ENCODE assay signal across 1 fruit fly cellular context in the genomic region with DNA sequence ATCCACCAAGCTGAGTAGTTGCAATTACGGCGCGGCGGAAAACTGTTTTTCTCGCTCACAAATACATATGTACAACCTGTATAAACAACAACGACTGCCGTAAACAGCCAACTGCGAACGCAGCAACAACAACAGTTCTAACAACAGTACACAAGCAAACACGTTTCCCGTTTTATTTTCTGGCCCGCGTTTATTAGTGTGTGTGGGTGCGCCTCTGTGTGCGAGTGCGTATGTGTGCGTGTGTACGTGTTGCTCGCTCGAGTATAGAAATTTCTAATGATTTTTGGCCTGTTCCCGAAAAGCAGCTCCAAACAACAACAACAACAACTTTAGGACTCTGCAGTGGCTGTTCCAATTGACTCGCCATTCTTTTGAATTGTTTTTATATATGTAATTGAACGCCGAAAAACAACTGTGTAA.
A peak's percentile ranks its signal among the peaks of the same experiment; 100 is the strongest.
TF ChIP-seq lines count a peak whose summit lies in the region.

No protein-coding gene starts in this region.

TF ChIP-seq in whole organism, embryonic, 481 proteins besides CTCF, POLR2A, EP300 and RAD21 (continued from another document):
- TF ChIP-seq Bteb2 (GFP tag; optimal IDR thresholded peaks at IDR 0.05; lab: Kevin White, UChicago) (no peak), fd102C (GFP tag; optimal IDR thresholded peaks at IDR 0.05; lab: Kevin White, UChicago) (no peak), CrebB (tag; optimal IDR thresholded peaks at IDR 0.05; lab: Kevin White, UChicago) (peak; percentile 28), NfI (GFP tag; optimal IDR thresholded peaks at IDR 0.05; lab: Kevin White, UChicago) (peak; percentile 5), Med (GFP tag; lab: Kevin White, UChicago) (peak; percentile 86), CG4328 (GFP tag; optimal IDR thresholded peaks at IDR 0.05; lab: Kevin White, UChicago) (peak; percentile 27), Tbp (GFP tag; optimal IDR thresholded peaks at IDR 0.05; lab: Kevin White, UChicago) (no peak), chn (GFP tag; optimal IDR thresholded peaks at IDR 0.05; lab: Kevin White, UChicago) (no peak), CG9932 (GFP tag; IDR thresholded peaks at IDR 0.05; lab: Robert Waterston, UW) (peak; percentile 32; the same call in 1 of the 2 replicates), peb (GFP tag; IDR thresholded peaks at IDR 0.05; lab: Robert Waterston, UW) (no peak), CG14860 (GFP tag; IDR thresholded peaks at IDR 0.05; lab: Robert Waterston, UW; ENCODE audit: partially characterized antibody) (0 out of 3 replicates have a peak, but pooled peaks have one; percentile 1), D19B (GFP tag; optimal IDR thresholded peaks at IDR 0.05; lab: Kevin White, UChicago) (no peak), fd64A (GFP tag; optimal IDR thresholded peaks at IDR 0.05; lab: Kevin White, UChicago) (peak; percentile 13), Hsf (GFP tag; optimal IDR thresholded peaks at IDR 0.05; lab: Kevin White, UChicago) (no peak), ham (GFP tag; IDR thresholded peaks at IDR 0.05; lab: Robert Waterston, UW) (no peak), CG9437 (GFP tag; optimal IDR thresholded peaks at IDR 0.05; lab: Kevin White, UChicago) (no peak), CG14014 (GFP tag; IDR thresholded peaks at IDR 0.05; lab: Robert Waterston, UW) (0 out of 2 replicates have a peak, but pooled peaks have one; percentile 18), CG13287 (GFP tag; IDR thresholded peaks at IDR 0.05; lab: Robert Waterston, UW; ENCODE audit: partially characterized antibody) (no peak), B-H1 (GFP tag; IDR thresholded peaks at IDR 0.05; lab: Robert Waterston, UW) (no peak), CG1233 (GFP tag; optimal IDR thresholded peaks at IDR 0.05; lab: Kevin White, UChicago) (peak; percentile 45), CG17912 (GFP tag; optimal IDR thresholded peaks at IDR 0.05; lab: Kevin White, UChicago) (peak; percentile 5), Eip74EF (GFP tag; optimal IDR thresholded peaks at IDR 0.05; lab: Kevin White, UChicago) (peak in 1 of 2 experiments; percentile 11), eve (GFP tag; optimal IDR thresholded peaks at IDR 0.05; lab: Kevin White, UChicago) (no peak), CG1832 (GFP tag; optimal IDR thresholded peaks at IDR 0.05; lab: Kevin White, UChicago) (no peak), CG10431 (GFP tag; optimal IDR thresholded peaks at IDR 0.05; lab: Kevin White, UChicago) (peak; percentile 23), jumu (GFP tag; optimal IDR thresholded peaks at IDR 0.05; lab: Kevin White, UChicago) (no peak), CG17829 (tag; optimal IDR thresholded peaks at IDR 0.05; lab: Kevin White, UChicago) (no peak), Meics (GFP tag; optimal IDR thresholded peaks at IDR 0.05; lab: Kevin White, UChicago) (peak; percentile 15), CG2120 (GFP tag; optimal IDR thresholded peaks at IDR 0.05; lab: Kevin White, UChicago) (no peak), lab (GFP tag; optimal IDR thresholded peaks at IDR 0.05; lab: Kevin White, UChicago) (no peak), sens (GFP tag; lab: Kevin White, UChicago) (peak; percentile 62), CG18764 (GFP tag; optimal IDR thresholded peaks at IDR 0.05; lab: Kevin White, UChicago) (no peak), fd3F (GFP tag; optimal IDR thresholded peaks at IDR 0.05; lab: Kevin White, UChicago) (peak; percentile 7), Fer3 (tag; optimal IDR thresholded peaks at IDR 0.05; lab: Kevin White, UChicago) (peak; percentile 15), p53 (GFP tag; optimal IDR thresholded peaks at IDR 0.05; lab: Kevin White, UChicago) (no peak), oc (tag; optimal IDR thresholded peaks at IDR 0.05; lab: Kevin White, UChicago) (no peak), gro (GFP tag; optimal IDR thresholded peaks at IDR 0.05; lab: Kevin White, UChicago) (no peak), psq (GFP tag; optimal IDR thresholded peaks at IDR 0.05; lab: Kevin White, UChicago) (no peak), ab (GFP tag; optimal IDR thresholded peaks at IDR 0.05; lab: Kevin White, UChicago) (no peak), CG13894 (tag; optimal IDR thresholded peaks at IDR 0.05; lab: Kevin White, UChicago) (no peak), cg (GFP tag; optimal IDR thresholded peaks at IDR 0.05; lab: Kevin White, UChicago) (peak; percentile 93), Gug (GFP tag; IDR thresholded peaks at IDR 0.05; lab: Robert Waterston, UW) (no peak), bowl (GFP tag; IDR thresholded peaks at IDR 0.05; lab: Robert Waterston, UW) (no peak), emc (GFP tag; optimal IDR thresholded peaks at IDR 0.05; lab: Kevin White, UChicago) (no peak), zfh1 (GFP tag; IDR thresholded peaks at IDR 0.05; lab: Robert Waterston, UW) (peak; percentile 42; the same call in 1 of the 3 replicates), trh (GFP tag; optimal IDR thresholded peaks at IDR 0.05; lab: Kevin White, UChicago) (no peak), zen2 (GFP tag; IDR thresholded peaks at IDR 0.05; lab: Robert Waterston, UW; ENCODE audit: partially characterized antibody) (no peak), CG13624 (GFP tag; optimal IDR thresholded peaks at IDR 0.05; lab: Kevin White, UChicago) (no peak), CG11723 (GFP tag; optimal IDR thresholded peaks at IDR 0.05; lab: Kevin White, UChicago) (peak; percentile 60), CG12236 (GFP tag; optimal IDR thresholded peaks at IDR 0.05; lab: Kevin White, UChicago) (no peak), dpn (GFP tag; optimal IDR thresholded peaks at IDR 0.05; lab: Kevin White, UChicago) (no peak), tll (GFP tag; optimal IDR thresholded peaks at IDR 0.05; lab: Kevin White, UChicago) (no peak), shn (GFP tag; optimal IDR thresholded peaks at IDR 0.05; lab: Kevin White, UChicago) (no peak), dan (GFP tag; IDR thresholded peaks at IDR 0.05; lab: Robert Waterston, UW) (no peak), CG34376 (GFP tag; optimal IDR thresholded peaks at IDR 0.05; lab: Kevin White, UChicago) (no peak), Bdp1 (GFP tag; optimal IDR thresholded peaks at IDR 0.05; lab: Kevin White, UChicago) (no peak), CG2712 (tag; optimal IDR thresholded peaks at IDR 0.05; lab: Kevin White, UChicago) (no peak), CG15696 (tag; optimal IDR thresholded peaks at IDR 0.05; lab: Kevin White, UChicago) (no peak), dm (GFP tag; optimal IDR thresholded peaks at IDR 0.05; lab: Kevin White, UChicago) (no peak), CG17612 (GFP tag; IDR thresholded peaks at IDR 0.05; lab: Robert Waterston, UW) (no peak), tna (GFP tag; IDR thresholded peaks at IDR 0.05; lab: Robert Waterston, UW; ENCODE audit: partially characterized antibody) (no peak), CG15011 (GFP tag; optimal IDR thresholded peaks at IDR 0.05; lab: Kevin White, UChicago) (no peak), ap (GFP tag; IDR thresholded peaks at IDR 0.05; lab: Robert Waterston, UW) (no peak), sob (GFP tag; IDR thresholded peaks at IDR 0.05; lab: Robert Waterston, UW) (peak; percentile 25; the same call in 1 of the 2 replicates), CG10654 (GFP tag; optimal IDR thresholded peaks at IDR 0.05; lab: Kevin White, UChicago) (no peak), CG11696 (GFP tag; IDR thresholded peaks at IDR 0.05; lab: Robert Waterston, UW) (no peak), CG30020 (tag; optimal IDR thresholded peaks at IDR 0.05; lab: Kevin White, UChicago) (no peak), CG17568 (GFP tag; optimal IDR thresholded peaks at IDR 0.05; lab: Kevin White, UChicago) (no peak), ems (GFP tag; optimal IDR thresholded peaks at IDR 0.05; lab: Kevin White, UChicago) (no peak), lmd (GFP tag; IDR thresholded peaks at IDR 0.05; lab: Robert Waterston, UW) (no peak), CG4360 (GFP tag; IDR thresholded peaks at IDR 0.05; lab: Robert Waterston, UW) (peak; percentile 95), Sry-δ (GFP tag; optimal IDR thresholded peaks at IDR 0.05; lab: Kevin White, UChicago) (no peak), kni (GFP tag; optimal IDR thresholded peaks at IDR 0.05; lab: Kevin White, UChicago) (peak; percentile 94), CG12769 (tag; optimal IDR thresholded peaks at IDR 0.05; lab: Kevin White, UChicago) (peak; percentile 72), aop (GFP tag; IDR thresholded peaks at IDR 0.05; lab: Robert Waterston, UW) (no peak), CG6683 (GFP tag; optimal IDR thresholded peaks at IDR 0.05; lab: Kevin White, UChicago) (peak; percentile 6), Nf-YC (tag; optimal IDR thresholded peaks at IDR 0.05; lab: Kevin White, UChicago) (no peak), E2f1 (GFP tag; IDR thresholded peaks at IDR 0.05; lab: Robert Waterston, UW) (no peak), CG17361 (GFP tag; IDR thresholded peaks at IDR 0.05; lab: Robert Waterston, UW) (no peak), kay (GFP tag; optimal IDR thresholded peaks at IDR 0.05; lab: Kevin White, UChicago) (no peak), ken (GFP tag; IDR thresholded peaks at IDR 0.05; lab: Robert Waterston, UW) (no peak)
